Worm (Caenorhabditis elegans): ENCODE results near the gene bris-1.

- TF ChIP-seq M03D4.4 (tag; optimal IDR thresholded peaks at IDR 0.05) (no peak), nhr-12 (tag; optimal IDR thresholded peaks at IDR 0.05) (no peak), lsy-2 (tag; optimal IDR thresholded peaks at IDR 0.05) (no peak), ztf-11 (tag; optimal IDR thresholded peaks at IDR 0.05) (no peak), unc-62 (GFP tag; optimal IDR thresholded peaks at IDR 0.05) (no peak), elt-3 (tag; optimal IDR thresholded peaks at IDR 0.05) (no peak), nhr-2 (tag; optimal IDR thresholded peaks at IDR 0.05) (no peak), pha-4 (tag; optimal IDR thresholded peaks at IDR 0.05) (no peak), nhr-76 (tag; optimal IDR thresholded peaks at IDR 0.05) (no peak), mep-1 (tag; optimal IDR thresholded peaks at IDR 0.05) (no peak), ceh-83 (GFP tag; optimal IDR thresholded peaks at IDR 0.05) (no peak)
Observed at ce11 chrIV:3821554-3821953, 2.4 kb upstream of the bris-1 start.

Data from whole organism, mixed stage, embryonic.